Worm (Caenorhabditis elegans): ENCODE results near the gene T22B2.1.

- TF ChIP-seq mec-3 (tag; optimal IDR thresholded peaks at IDR 0.05; ENCODE audit: borderline replicate concordance), result no peak
- TF ChIP-seq madf-2 (tag; optimal IDR thresholded peaks at IDR 0.05), result no peak
- no peak for TF ChIP-seq nfya-1 (tag; optimal IDR thresholded peaks at IDR 0.05)
- no peak for TF ChIP-seq ama-1 (optimal IDR thresholded peaks at IDR 0.05)
- TF ChIP-seq F13H6.1 (tag; optimal IDR thresholded peaks at IDR 0.05), result no peak
- TF ChIP-seq ceh-18 (tag; optimal IDR thresholded peaks at IDR 0.05), result no peak
Measured at ce11 chrX:3920101-3920500, 5.8 kb upstream of the T22B2.1 start, which contains the start of gene T22B2.2.
